Worm (Caenorhabditis elegans): ENCODE results near the gene npr-40.

The npr-40 gene

DNA sequence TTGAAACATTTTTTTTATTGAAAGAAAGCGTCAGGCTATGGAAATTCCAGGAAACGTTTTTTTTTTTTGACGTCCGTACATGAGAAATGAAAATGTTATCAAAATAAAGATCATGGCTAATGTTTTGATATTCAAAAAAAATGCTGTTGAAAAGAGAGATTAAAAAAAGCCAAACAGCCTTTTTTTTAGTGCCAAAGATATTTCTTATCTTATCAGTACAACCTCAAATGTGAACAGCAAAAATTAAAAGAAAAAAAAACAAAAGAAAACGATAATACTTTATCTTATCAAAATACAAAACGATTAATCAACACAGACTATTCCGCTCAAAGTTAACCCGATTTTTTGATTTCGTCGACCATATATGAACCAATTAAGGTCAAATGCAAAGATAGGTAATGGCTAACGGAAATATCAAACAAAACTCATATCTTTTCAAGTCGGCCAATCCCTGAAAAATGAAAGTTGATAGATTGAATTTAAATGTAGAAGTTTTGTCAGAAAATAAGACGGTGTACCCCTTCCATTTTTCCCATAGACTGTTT lies 11.3 kb upstream of the npr-40 start:
- no peak for TF ChIP-seq dao-5 (tag; optimal IDR thresholded peaks at IDR 0.05)
- no peak for TF ChIP-seq W03F9.2 (tag; optimal IDR thresholded peaks at IDR 0.05)
- TF ChIP-seq him-1 (tag; optimal IDR thresholded peaks at IDR 0.05) = no peak

- TF ChIP-seq him-1 (tag; optimal IDR thresholded peaks at IDR 0.05) (no peak), W03F9.2 (tag; optimal IDR thresholded peaks at IDR 0.05) (no peak), dao-5 (tag; optimal IDR thresholded peaks at IDR 0.05) (no peak)
These were observed 7.9 kb upstream of the npr-40 start for ce11 chrX:14910689-14911088.

DNA sequence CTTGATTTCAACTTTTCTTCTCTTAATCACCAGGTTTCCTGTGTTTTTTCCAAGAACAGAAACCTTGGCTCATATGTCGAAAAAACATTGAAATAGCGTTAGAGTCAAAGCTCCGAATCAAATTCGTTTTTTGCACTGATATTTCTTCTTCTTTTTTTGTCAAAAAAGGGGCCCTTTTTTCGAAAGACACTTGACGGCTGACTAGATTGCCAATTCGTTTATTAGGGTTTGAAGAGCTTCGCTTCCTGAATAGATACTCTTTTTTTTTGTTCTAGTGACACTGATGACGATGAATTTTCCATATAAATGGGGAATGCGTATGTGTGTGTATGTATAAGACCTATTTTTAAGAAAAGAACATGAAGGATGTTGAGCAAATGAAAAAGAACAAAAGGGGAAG lies 1.9 kb upstream of the npr-40 start:
- TF ChIP-seq dao-5 (tag; optimal IDR thresholded peaks at IDR 0.05) (no peak), him-1 (tag; optimal IDR thresholded peaks at IDR 0.05) (no peak), W03F9.2 (tag; optimal IDR thresholded peaks at IDR 0.05) (no peak)

DNA sequence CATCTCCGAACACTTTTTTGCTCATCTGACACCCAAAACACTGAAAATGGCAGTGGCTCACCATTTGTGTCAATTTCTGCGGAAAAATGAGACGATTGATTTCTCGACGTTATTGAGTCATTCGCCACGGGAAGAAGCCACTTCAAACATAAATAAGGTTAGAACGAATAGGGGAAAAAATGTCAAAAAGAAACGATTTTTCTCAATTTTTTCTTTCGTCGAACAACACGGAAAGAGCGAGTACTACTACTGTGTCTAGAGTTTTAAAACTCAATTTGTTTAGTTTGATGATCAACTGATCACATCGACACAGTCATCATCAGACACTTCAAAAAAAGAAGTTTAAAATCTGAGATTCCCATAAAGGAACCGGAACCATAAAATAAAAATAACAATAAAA lies 2.2 kb downstream of the npr-40 start:
- TF ChIP-seq him-1 (tag; optimal IDR thresholded peaks at IDR 0.05) = no peak
- TF ChIP-seq W03F9.2 (tag; optimal IDR thresholded peaks at IDR 0.05) = no peak
- no peak for TF ChIP-seq dao-5 (tag; optimal IDR thresholded peaks at IDR 0.05)

ce11 chrX:14922758-14923157 lies 4.1 kb downstream of the npr-40 start:
- TF ChIP-seq dao-5 (tag; optimal IDR thresholded peaks at IDR 0.05) (no peak), him-1 (tag; optimal IDR thresholded peaks at IDR 0.05) (no peak), W03F9.2 (tag; optimal IDR thresholded peaks at IDR 0.05) (no peak)

- TF ChIP-seq him-1 (tag; optimal IDR thresholded peaks at IDR 0.05) = no peak
- no peak for TF ChIP-seq W03F9.2 (tag; optimal IDR thresholded peaks at IDR 0.05)
- TF ChIP-seq dao-5 (tag; optimal IDR thresholded peaks at IDR 0.05) = no peak
These were observed 10.2 kb downstream of the npr-40 start, which contains the start of gene ntr-2 for ce11 chrX:14928854-14929253. Gene ntr-2, minus strand, starts transcription at chrX:14928954.

- TF ChIP-seq dao-5 (tag; optimal IDR thresholded peaks at IDR 0.05) (no peak), W03F9.2 (tag; optimal IDR thresholded peaks at IDR 0.05) (no peak), him-1 (tag; optimal IDR thresholded peaks at IDR 0.05) (no peak)
These were observed 10.9 kb downstream of the npr-40 start for ce11 chrX:14929512-14929911.

DNA sequence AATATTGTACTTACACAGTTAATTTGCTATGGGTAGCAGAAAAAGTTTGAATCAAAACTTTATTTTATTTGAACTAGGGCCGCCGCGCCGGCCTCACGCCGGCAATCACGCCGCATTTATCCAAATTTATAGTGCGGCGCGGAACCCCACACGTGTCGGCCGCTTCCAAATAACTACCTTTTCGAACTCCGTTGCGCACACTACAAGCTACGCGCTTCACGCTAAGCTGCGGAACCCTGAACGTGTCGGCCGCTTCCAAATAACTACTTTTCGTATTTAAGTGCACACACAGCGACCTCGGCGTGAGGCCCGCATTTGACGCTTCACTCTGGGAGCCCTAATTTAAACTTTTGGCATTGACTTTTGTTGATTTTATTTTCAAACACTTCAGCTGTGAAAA lies 12.8 kb downstream of the npr-40 start:
- no peak for TF ChIP-seq dao-5 (tag; optimal IDR thresholded peaks at IDR 0.05)
- no peak for TF ChIP-seq him-1 (tag; optimal IDR thresholded peaks at IDR 0.05)
- TF ChIP-seq W03F9.2 (tag; optimal IDR thresholded peaks at IDR 0.05) = no peak

DNA sequence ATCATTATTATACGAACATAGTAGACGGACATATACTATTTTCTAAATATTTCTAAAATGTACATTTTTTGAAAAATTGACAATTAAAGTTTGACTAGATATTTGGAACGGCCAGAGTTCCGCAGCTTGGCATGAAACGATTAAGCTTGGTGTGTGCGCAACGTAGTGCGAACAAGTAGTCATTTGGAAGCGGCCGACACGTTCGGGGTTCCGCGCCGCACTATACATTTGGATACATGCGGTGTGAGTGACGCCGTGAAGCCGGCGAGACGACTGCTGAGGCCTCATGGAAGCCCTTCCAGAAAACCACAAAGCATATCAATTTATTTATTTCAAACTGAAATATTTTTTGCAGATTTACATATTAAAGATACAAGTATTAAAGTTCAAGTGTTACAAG lies 19.6 kb downstream of the npr-40 start:
- TF ChIP-seq him-1 (tag; optimal IDR thresholded peaks at IDR 0.05) (no peak), W03F9.2 (tag; optimal IDR thresholded peaks at IDR 0.05) (no peak), dao-5 (tag; optimal IDR thresholded peaks at IDR 0.05) (no peak)

ce11 chrX:14946217-14946463 lies 27.5 kb downstream of the npr-40 start, which contains the start of gene mrp-5:
Gene mrp-5, minus strand, starts transcription at chrX:14946317.
- TF ChIP-seq W03F9.2 (tag; optimal IDR thresholded peaks at IDR 0.05) (no peak), dao-5 (tag; optimal IDR thresholded peaks at IDR 0.05) (no peak), him-1 (tag; optimal IDR thresholded peaks at IDR 0.05) (no peak)

DNA sequence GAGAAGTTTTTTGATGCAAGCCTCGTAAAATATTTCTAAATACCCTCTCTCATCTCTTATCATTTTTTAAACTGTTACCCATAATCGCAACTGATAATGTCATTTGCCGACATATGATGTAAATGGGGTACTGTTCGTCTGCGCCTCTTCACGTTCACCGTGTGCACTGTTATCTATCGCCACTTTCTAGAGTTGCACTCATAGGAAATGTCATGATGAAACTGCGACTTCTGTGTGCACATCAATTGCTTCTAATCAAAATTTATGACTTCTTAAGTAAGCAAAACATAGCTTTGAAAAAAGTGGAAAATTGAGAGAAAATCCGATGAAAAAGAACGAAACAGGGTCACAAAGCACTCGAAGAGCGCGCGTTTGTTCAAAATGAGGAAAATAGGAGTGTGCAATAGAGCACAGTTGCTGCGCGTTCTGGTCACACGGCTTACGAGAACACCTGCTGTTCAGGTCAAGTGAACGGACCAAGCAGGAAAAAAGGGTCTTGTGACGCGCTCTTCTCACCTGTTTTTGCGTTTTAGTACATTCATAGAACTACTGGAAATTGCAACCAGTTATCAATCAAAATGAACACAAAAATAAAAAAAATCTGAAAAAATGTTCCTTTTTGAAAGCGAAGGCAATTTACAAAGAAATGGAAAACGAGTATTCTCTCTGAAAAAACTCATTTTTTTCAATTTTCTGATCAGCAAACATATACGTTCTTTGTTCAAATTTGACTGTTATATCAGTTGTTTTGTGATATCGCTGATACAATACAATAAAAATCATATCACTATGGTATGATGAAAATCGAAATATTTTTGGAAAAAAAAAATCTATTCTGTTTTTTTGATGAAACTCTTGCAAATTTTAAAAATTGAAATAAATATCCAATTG lies 28.1 kb downstream of the npr-40 start:
- TF ChIP-seq dao-5 (tag; optimal IDR thresholded peaks at IDR 0.05) (no peak), him-1 (tag; optimal IDR thresholded peaks at IDR 0.05) (no peak)

DNA sequence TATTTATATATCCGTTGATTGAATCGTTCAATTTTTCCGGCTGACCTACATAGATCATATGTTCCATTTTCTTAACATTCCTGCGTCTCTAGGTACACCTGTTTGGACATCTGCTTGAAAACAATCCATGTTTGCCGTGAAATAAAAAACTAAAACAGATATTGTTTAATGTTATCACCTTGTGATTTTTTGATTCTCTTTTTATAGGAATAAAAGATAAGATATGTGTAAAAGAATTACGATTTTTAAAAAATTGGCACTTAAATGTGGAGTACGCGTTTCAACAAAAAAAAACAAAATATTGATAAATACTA lies 28.7 kb downstream of the npr-40 start:
- TF ChIP-seq W03F9.2 (tag; optimal IDR thresholded peaks at IDR 0.05) = no peak
- no peak for TF ChIP-seq him-1 (tag; optimal IDR thresholded peaks at IDR 0.05)
- TF ChIP-seq dao-5 (tag; optimal IDR thresholded peaks at IDR 0.05) = no peak

- TF ChIP-seq him-1 (tag; optimal IDR thresholded peaks at IDR 0.05) (no peak), dao-5 (tag; optimal IDR thresholded peaks at IDR 0.05) (no peak), W03F9.2 (tag; optimal IDR thresholded peaks at IDR 0.05) (no peak)
These were observed 33.2 kb downstream of the npr-40 start for ce11 chrX:14951797-14952196.

- TF ChIP-seq him-1 (tag; optimal IDR thresholded peaks at IDR 0.05) (no peak), dao-5 (tag; optimal IDR thresholded peaks at IDR 0.05) (no peak), W03F9.2 (tag; optimal IDR thresholded peaks at IDR 0.05) (no peak)
These were observed 35.9 kb downstream of the npr-40 start, which contains the start of gene pag-3 for ce11 chrX:14954548-14954947. Gene pag-3, minus strand, starts transcription at chrX:14954648.

ce11 chrX:14957176-14957575 lies 38.5 kb downstream of the npr-40 start:
- no peak for TF ChIP-seq dao-5 (tag; optimal IDR thresholded peaks at IDR 0.05)
- TF ChIP-seq him-1 (tag; optimal IDR thresholded peaks at IDR 0.05) = no peak
- TF ChIP-seq W03F9.2 (tag; optimal IDR thresholded peaks at IDR 0.05) = no peak
